Fruit fly (Drosophila melanogaster) whole organism, prepupa: ENCODE data around the gene bark.

ENCODE experiments used
- Blimp-1 ChIP-seq: fragments of 200-800 bp; sonication (Bioruptor generic); optimal IDR thresholded peaks from 3 replicates; lab custom pipeline; 2017; ENCODE audit warnings: missing biosample characterization, missing genetic modification characterization, mild to moderate bottlenecking, moderate library complexity, missing genetic modification reagents
- CG10631 ChIP-seq: fragments of 200-800 bp; sonication (Bioruptor generic); optimal IDR thresholded peaks from 2 replicates; lab custom pipeline; 2016; ENCODE audit warnings: missing biosample characterization, missing genetic modification characterization
- CG10669 ChIP-seq: fragments of 200-800 bp; sonication (Bioruptor generic); optimal IDR thresholded peaks from 3 replicates; lab custom pipeline; 2018; ENCODE audit warnings: missing biosample characterization, mild to moderate bottlenecking, missing genetic modification characterization, moderate library complexity
- CG11294 ChIP-seq: fragments of 200-800 bp; sonication (Bioruptor generic); IDR thresholded peaks from 2 replicates; pipeline ENCODE4 v1.3.6; 2022; ENCODE audit warnings: missing biosample characterization, missing genetic modification characterization
- CG11762 ChIP-seq: fragments of 200-800 bp; sonication (Bioruptor generic); optimal IDR thresholded peaks from 3 replicates; lab custom pipeline; 2016; ENCODE audit warnings: missing biosample characterization, missing genetic modification characterization; ENCODE audit not compliant: insufficient read depth
- CG15336 ChIP-seq: fragments of 200-800 bp; sonication (Bioruptor generic); IDR thresholded peaks from 2 replicates; pipeline ENCODE4 v1.3.6; 2022; ENCODE audit warnings: missing biosample characterization, missing genetic modification characterization
- CG1621 ChIP-seq: fragments of 200-800 bp; sonication (Bioruptor generic); optimal IDR thresholded peaks from 3 replicates; lab custom pipeline; 2018; ENCODE audit warnings: missing biosample characterization, mild to moderate bottlenecking, missing genetic modification characterization
- CG3032 ChIP-seq: fragments of 200-800 bp; optimal IDR thresholded peaks from 2 replicates; lab custom pipeline; 2019; ENCODE audit warnings: missing biosample characterization, mild to moderate bottlenecking, missing genetic modification characterization, moderate library complexity
- CG31627 ChIP-seq: fragments of 200-800 bp; sonication (Bioruptor generic); optimal IDR thresholded peaks from 3 replicates; lab custom pipeline; 2016; ENCODE audit warnings: missing biosample characterization, missing genetic modification characterization
- CG32006 ChIP-seq: fragments of 200-800 bp; sonication (Bioruptor generic); optimal IDR thresholded peaks from 3 replicates; lab custom pipeline; 2017; ENCODE audit warnings: missing biosample characterization, mild to moderate bottlenecking, missing genetic modification characterization
- CG34406 ChIP-seq: fragments of 200-800 bp; sonication (Bioruptor generic); optimal IDR thresholded peaks from 3 replicates; lab custom pipeline; 2016; ENCODE audit warnings: missing biosample characterization, missing genetic modification characterization
- CG3919 ChIP-seq: fragments of 200-800 bp; sonication (Bioruptor generic); optimal IDR thresholded peaks from 3 replicates; lab custom pipeline; 2016; ENCODE audit warnings: missing biosample characterization, missing genetic modification characterization
- CG4318 ChIP-seq: fragments of 200-800 bp; sonication (Bioruptor generic); optimal IDR thresholded peaks from 3 replicates; lab custom pipeline; 2017; ENCODE audit warnings: missing biosample characterization, mild to moderate bottlenecking, missing genetic modification characterization
- CG6163 ChIP-seq: fragments of 200-800 bp; sonication (Bioruptor generic); IDR thresholded peaks from 3 replicates; pipeline ENCODE4 v1.3.6; 2022; ENCODE audit warnings: missing biosample characterization, missing genetic modification characterization
- CG6276 ChIP-seq: fragments of 200-800 bp; sonication (Bioruptor generic); optimal IDR thresholded peaks from 2 replicates; lab custom pipeline; 2017; ENCODE audit warnings: missing biosample characterization, mild to moderate bottlenecking, missing genetic modification characterization
- CG7368 ChIP-seq: fragments of 200-800 bp; sonication (Bioruptor generic); optimal IDR thresholded peaks from 3 replicates; lab custom pipeline; 2016; ENCODE audit warnings: missing biosample characterization, missing genetic modification characterization
- CG8319 ChIP-seq: fragments of 200-800 bp; sonication (Bioruptor generic); optimal IDR thresholded peaks from 3 replicates; lab custom pipeline; 2016; ENCODE audit warnings: missing biosample characterization, missing genetic modification characterization
- CG8632 ChIP-seq: fragments of 200-800 bp; sonication (Bioruptor generic); optimal IDR thresholded peaks from 3 replicates; lab custom pipeline; 2016; ENCODE audit warnings: missing biosample characterization, missing genetic modification characterization
- CG9139 ChIP-seq: fragments of 200-800 bp; sonication (Bioruptor generic); optimal IDR thresholded peaks from 3 replicates; lab custom pipeline; 2017; ENCODE audit warnings: missing biosample characterization, mild to moderate bottlenecking, missing genetic modification characterization
- Eip75B ChIP-seq: fragments of 200-800 bp; sonication (Bioruptor generic); optimal IDR thresholded peaks from 3 replicates; lab custom pipeline; 2016; ENCODE audit warnings: missing biosample characterization, missing genetic modification characterization
- Eip78C ChIP-seq: fragments of 200-800 bp; sonication (Bioruptor generic); peaks from one replicate; lab custom pipeline; 2016; ENCODE audit warnings: missing biosample characterization, missing genetic modification characterization
- Ets21C ChIP-seq: fragments of 200-800 bp; sonication (Bioruptor generic); optimal IDR thresholded peaks from 3 replicates; lab custom pipeline; 2016; ENCODE audit warnings: missing biosample characterization, missing genetic modification characterization
- Ets96B ChIP-seq: fragments of 200-800 bp; optimal IDR thresholded peaks from 2 replicates; lab custom pipeline; 2019; ENCODE audit warnings: missing biosample characterization, mild to moderate bottlenecking, missing genetic modification characterization, moderate library complexity
- Hr39 ChIP-seq: fragments of 200-800 bp; sonication (Bioruptor generic); optimal IDR thresholded peaks from 2 replicates; lab custom pipeline; 2016; ENCODE audit warnings: missing biosample characterization, missing genetic modification characterization
- Hr4 ChIP-seq: fragments of 200-800 bp; sonication (Bioruptor generic); optimal IDR thresholded peaks from 3 replicates; lab custom pipeline; 2016; ENCODE audit warnings: missing biosample characterization, missing genetic modification characterization
- Lpt ChIP-seq: fragments of 200-800 bp; sonication (Bioruptor generic); optimal IDR thresholded peaks from 3 replicates; lab custom pipeline; 2016; ENCODE audit warnings: missing biosample characterization, missing genetic modification characterization
- Met ChIP-seq: fragments of 200-800 bp; sonication (Bioruptor generic); optimal IDR thresholded peaks from 3 replicates; lab custom pipeline; 2016; ENCODE audit warnings: missing biosample characterization, missing genetic modification characterization
- OdsH ChIP-seq: fragments of 200-800 bp; sonication (Bioruptor generic); optimal IDR thresholded peaks from 3 replicates; lab custom pipeline; 2016; ENCODE audit warnings: missing biosample characterization, missing genetic modification characterization
- Sox14 ChIP-seq: fragments of 200-800 bp; sonication (Bioruptor generic); optimal IDR thresholded peaks from 3 replicates; lab custom pipeline; 2016; ENCODE audit warnings: missing biosample characterization, missing genetic modification characterization
- achi ChIP-seq: fragments of 200-800 bp; sonication (Bioruptor generic); optimal IDR thresholded peaks from 3 replicates; lab custom pipeline; 2016; ENCODE audit warnings: missing biosample characterization, missing genetic modification characterization
- dac ChIP-seq: fragments of 200-800 bp; sonication (Bioruptor generic); optimal IDR thresholded peaks from 2 replicates; lab custom pipeline; 2017; ENCODE audit warnings: missing biosample characterization, mild to moderate bottlenecking, missing genetic modification characterization
- esn ChIP-seq: fragments of 200-800 bp; sonication (Bioruptor generic); optimal IDR thresholded peaks from 2 replicates; lab custom pipeline; 2016; ENCODE audit warnings: missing biosample characterization, mild to moderate bottlenecking, missing genetic modification characterization, moderate library complexity
- fd85E ChIP-seq: fragments of 200-800 bp; sonication (Bioruptor generic); optimal IDR thresholded peaks from 3 replicates; lab custom pipeline; 2016; ENCODE audit warnings: missing biosample characterization, missing genetic modification characterization
- fkh ChIP-seq: fragments of 200-800 bp; sonication (Bioruptor generic); optimal IDR thresholded peaks from 3 replicates; lab custom pipeline; 2017; ENCODE audit warnings: missing biosample characterization, mild to moderate bottlenecking, missing genetic modification characterization, moderate library complexity
- lz ChIP-seq: fragments of 200-800 bp; sonication (Bioruptor generic); optimal IDR thresholded peaks from 3 replicates; lab custom pipeline; 2016; ENCODE audit warnings: missing biosample characterization, missing genetic modification characterization
- net ChIP-seq: fragments of 200-800 bp; sonication (Bioruptor generic); optimal IDR thresholded peaks from 3 replicates; lab custom pipeline; 2016; ENCODE audit warnings: missing biosample characterization, missing genetic modification characterization
- pdm3 ChIP-seq: fragments of 200-800 bp; sonication (Bioruptor generic); optimal IDR thresholded peaks from 3 replicates; lab custom pipeline; 2016; ENCODE audit warnings: missing biosample characterization, missing genetic modification characterization
- salr ChIP-seq, 2 experiments: fragments of 200-800 bp; sonication (Bioruptor generic); optimal IDR thresholded peaks; 3 replicates each; lab custom pipeline; 2016 to 2018; ENCODE audit warnings: missing biosample characterization in 2 of 2, missing genetic modification characterization in 2 of 2, mild to moderate bottlenecking in 1 of 2
- spab ChIP-seq: fragments of 200-800 bp; sonication (Bioruptor generic); optimal IDR thresholded peaks from 2 replicates; lab custom pipeline; 2017; ENCODE audit warnings: missing biosample characterization, mild to moderate bottlenecking, missing genetic modification characterization, missing genetic modification reagents
- ss ChIP-seq, 2 experiments: fragments of 200-800 bp; sonication (Bioruptor generic); optimal IDR thresholded peaks; 2 replicates in 1 of 2; 3 replicates in 1 of 2; lab custom pipeline; 2017 to 2018; ENCODE audit warnings: mild to moderate bottlenecking in 2 of 2, missing biosample characterization in 2 of 2, missing genetic modification characterization in 2 of 2, moderate library complexity in 1 of 2
- svp ChIP-seq: fragments of 200-800 bp; sonication (Bioruptor generic); peaks from one replicate; lab custom pipeline; 2016; ENCODE audit warnings: missing biosample characterization, missing genetic modification characterization
- vri ChIP-seq: fragments of 200-800 bp; sonication (Bioruptor generic); optimal IDR thresholded peaks from 3 replicates; lab custom pipeline; 2016; ENCODE audit warnings: missing biosample characterization, mild to moderate bottlenecking, missing genetic modification characterization

bark gene

DNA sequence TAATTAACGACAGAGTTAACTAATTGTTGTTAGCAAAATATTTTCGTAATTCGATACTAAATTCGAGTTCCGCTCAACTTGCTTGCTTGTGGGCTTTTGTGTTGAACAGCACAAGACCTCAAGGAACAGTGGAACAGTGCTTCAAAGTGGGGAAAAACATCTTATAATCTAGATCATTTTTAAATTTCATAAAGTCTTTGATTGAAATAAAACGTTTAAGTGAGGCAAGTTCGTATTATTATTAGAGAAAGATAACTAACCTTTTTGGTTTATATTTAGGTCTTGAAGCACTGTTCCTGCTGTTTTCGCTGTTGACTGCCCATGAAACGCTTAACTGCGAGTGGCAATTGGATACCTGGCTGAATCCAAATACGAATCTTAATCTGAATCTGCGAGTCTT, 57.2 kb downstream of the bark start (continued):
- TF ChIP-seq Blimp-1 (GFP tag; lab: Kevin White, UChicago): no peak
- TF ChIP-seq fd85E (GFP tag; lab: Kevin White, UChicago): no peak
- no peak for TF ChIP-seq CG10669
- no peak for TF ChIP-seq spab (GFP tag; lab: Kevin White, UChicago)
- TF ChIP-seq salr (GFP tag; optimal IDR thresholded peaks at IDR 0.05; lab: Kevin White, UChicago): no peak
- peak; percentile 5 for TF ChIP-seq net (GFP tag; lab: Kevin White, UChicago)
- TF ChIP-seq lz: peak; percentile 26
- TF ChIP-seq Met (GFP tag; lab: Kevin White, UChicago): no peak
- no peak for TF ChIP-seq fkh (GFP tag; lab: Kevin White, UChicago)
- no peak for TF ChIP-seq svp (GFP tag; lab: Kevin White, UChicago)
- TF ChIP-seq CG6163: no peak
- TF ChIP-seq CG31627: no peak
- no peak for TF ChIP-seq Ets96B (tag; lab: Kevin White, UChicago)
- no peak for TF ChIP-seq CG3032

DNA sequence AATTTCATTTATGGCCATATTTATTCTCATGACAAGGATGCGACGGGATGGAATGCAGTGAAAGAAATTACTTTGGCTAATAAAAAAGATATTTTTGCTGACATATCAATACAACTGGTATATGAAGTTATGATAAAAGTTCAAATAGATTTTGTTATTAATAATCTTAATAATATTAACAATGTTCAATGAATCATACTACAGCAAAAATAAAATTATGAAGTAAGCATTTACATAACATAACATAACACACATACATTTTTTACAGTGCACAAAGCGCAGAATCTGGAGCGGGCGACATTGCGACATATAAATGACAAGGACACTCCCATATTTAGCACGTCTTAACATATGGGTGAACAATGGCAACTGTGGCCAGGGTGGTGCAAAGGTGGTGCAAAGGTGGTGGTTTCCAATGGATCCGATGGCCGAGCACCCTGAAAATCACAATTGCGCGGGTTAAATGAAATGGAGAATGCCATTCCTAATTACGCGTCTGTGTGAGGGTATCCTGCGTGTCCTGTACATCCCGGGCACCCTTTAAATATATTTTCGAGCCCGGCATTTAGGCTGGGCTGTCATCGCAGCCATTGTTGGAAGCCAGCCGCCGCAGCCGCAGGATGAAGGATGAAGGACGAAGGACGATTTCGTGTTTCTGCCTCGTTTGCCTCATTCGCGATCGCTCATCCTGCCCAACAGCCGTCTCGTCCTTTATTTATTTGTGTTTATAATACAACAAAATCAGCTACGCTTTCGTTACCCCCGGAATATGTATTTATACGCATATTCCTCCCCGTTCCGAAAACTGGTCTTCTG, 58.1 kb downstream of the bark start:
- TF ChIP-seq Eip78C (peak; percentile 21), esn (peak; percentile 2), Blimp-1 (GFP tag; lab: Kevin White, UChicago) (no peak), CG3032 (no peak), CG8319 (GFP tag; lab: Kevin White, UChicago) (no peak), Ets21C (GFP tag; lab: Kevin White, UChicago) (no peak), Sox14 (GFP tag; lab: Kevin White, UChicago) (no peak), pdm3 (GFP tag; lab: Kevin White, UChicago) (no peak), vri (GFP tag; lab: Kevin White, UChicago) (no peak), CG4318 (GFP tag; lab: Kevin White, UChicago) (no peak)

DNA sequence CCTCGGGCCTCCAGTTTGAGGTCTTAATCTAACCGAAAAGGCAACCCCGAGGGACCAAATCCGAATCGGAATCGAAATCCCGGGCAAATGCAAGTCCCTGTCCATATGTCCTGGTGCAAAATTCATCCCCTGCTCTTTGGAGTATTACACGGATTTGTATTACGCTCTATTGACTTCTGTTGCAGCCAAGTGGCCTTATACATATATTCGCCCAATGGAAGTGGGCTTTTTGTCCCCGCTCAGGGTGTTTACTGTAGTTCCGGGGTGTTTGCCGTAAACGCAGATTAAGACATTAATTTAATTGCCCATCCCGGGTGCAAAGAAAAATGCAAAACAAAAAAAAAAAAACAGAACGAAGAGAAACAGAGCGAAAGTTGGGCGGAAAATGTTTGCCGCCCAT, 59.6 kb downstream of the bark start:
- TF ChIP-seq Ets96B (tag; lab: Kevin White, UChicago) (no peak), CG4318 (GFP tag; lab: Kevin White, UChicago) (no peak), CG8632 (GFP tag; lab: Kevin White, UChicago) (no peak), CG7368 (GFP tag; lab: Kevin White, UChicago) (no peak), CG3919 (GFP tag; lab: Kevin White, UChicago) (no peak), dac (GFP tag; lab: Kevin White, UChicago) (no peak), Eip75B (GFP tag; lab: Kevin White, UChicago) (no peak), CG8319 (GFP tag; lab: Kevin White, UChicago) (no peak), CG11762 (GFP tag; lab: Kevin White, UChicago) (no peak)

DNA sequence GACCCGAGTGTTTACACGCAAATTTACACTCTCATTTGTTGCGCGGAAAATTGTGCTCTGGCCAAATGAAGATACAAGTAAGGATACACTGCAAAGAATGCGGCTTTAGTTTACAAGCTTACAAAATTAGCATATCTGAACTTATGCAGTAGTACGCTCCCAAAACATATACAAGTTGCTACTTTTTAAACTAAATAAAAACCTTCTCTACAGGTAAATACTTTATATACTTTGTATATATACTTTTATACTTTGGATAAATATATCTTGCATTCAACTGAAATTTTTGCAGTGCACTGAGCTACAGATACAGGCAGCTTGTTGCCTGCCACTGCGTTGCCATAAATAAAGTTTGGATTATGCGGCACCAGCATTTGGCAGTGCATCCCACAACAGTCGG, 60.9 kb downstream of the bark start:
- TF ChIP-seq fd85E (GFP tag; lab: Kevin White, UChicago) (no peak), Hr4 (GFP tag; lab: Kevin White, UChicago) (peak; percentile 19), Ets96B (tag; lab: Kevin White, UChicago) (peak; percentile 36), spab (GFP tag; lab: Kevin White, UChicago) (peak; percentile 12), CG4318 (GFP tag; lab: Kevin White, UChicago) (no peak), Eip75B (GFP tag; lab: Kevin White, UChicago) (peak; percentile 3), CG15336 (GFP tag; lab: Robert Waterston, UW) (peak; percentile 31; the same call in 1 of the 2 replicates), CG1621 (tag; lab: Kevin White, UChicago) (no peak), achi (GFP tag; lab: Kevin White, UChicago) (peak; percentile 2), net (GFP tag; lab: Kevin White, UChicago) (peak; percentile 2), pdm3 (GFP tag; lab: Kevin White, UChicago) (no peak), CG34406 (GFP tag; lab: Kevin White, UChicago) (no peak), CG6276 (GFP tag; lab: Kevin White, UChicago) (no peak), dac (GFP tag; lab: Kevin White, UChicago) (no peak), Eip78C (peak; percentile 63), Lpt (GFP tag; lab: Kevin White, UChicago) (no peak), OdsH (GFP tag; lab: Kevin White, UChicago) (peak; percentile 20), CG3032 (peak; percentile 12), CG11762 (GFP tag; lab: Kevin White, UChicago) (no peak), CG10631 (GFP tag; lab: Kevin White, UChicago) (peak; percentile 34), CG11294 (GFP tag; lab: Robert Waterston, UW) (no peak), CG9139 (GFP tag; lab: Kevin White, UChicago) (no peak), ss (GFP tag; optimal IDR thresholded peaks at IDR 0.05; lab: Kevin White, UChicago) (no peak), CG8632 (GFP tag; lab: Kevin White, UChicago) (no peak), Met (GFP tag; lab: Kevin White, UChicago) (peak; percentile 25), Ets21C (GFP tag; lab: Kevin White, UChicago) (no peak), Hr39 (GFP tag; lab: Kevin White, UChicago) (no peak), salr (GFP tag; optimal IDR thresholded peaks at IDR 0.05; lab: Kevin White, UChicago) (peak in 1 of 2 experiments; percentile 1), CG3919 (GFP tag; lab: Kevin White, UChicago) (peak; percentile 33), CG32006 (peak; percentile 41)
